Worm (Caenorhabditis elegans) whole organism, L2 larva: ENCODE measurements around the gene ins-8.

Experiments used
- lin-39 ChIP-seq: fragments of 150-350 bp; optimal IDR thresholded peaks from 2 replicates; lab custom pipeline; 2014; ENCODE audit warnings: missing biosample characterization, missing genetic modification reagents, missing genetic modification characterization
- zag-1 ChIP-seq: fragments of 150-350 bp; optimal IDR thresholded peaks from 2 replicates; lab custom pipeline; 2014; ENCODE audit warnings: missing biosample characterization, missing genetic modification characterization

ce11 chrIV:9677226-9677992, 3.3 kb downstream of the ins-8 start:
- TF ChIP-seq zag-1 (tag; lab: Kevin White, UChicago) (peak; percentile 51), lin-39 (tag; lab: Kevin White, UChicago) (no peak)
